Worm (Caenorhabditis elegans) whole organism, young adult: Measurements from ENCODE around the gene cnc-9.

Experiments
- B0035.1 ChIP-seq: sonication (generic microtip); optimal IDR thresholded peaks from 2 replicates; lab custom pipeline; 2016; ENCODE audit warnings: missing genetic modification characterization, mild to moderate bottlenecking, missing compliant biosample characterization, missing genotype, missing genetic modification reagents
- D2030.7 ChIP-seq: fragments of 200-800 bp; sonication (Bioruptor generic); IDR thresholded peaks from 2 replicates; pipeline ENCODE4 v1.3.6; 2022; ENCODE audit warnings: missing genetic modification reagents, missing genetic modification characterization, missing compliant biosample characterization
- F10E7.11 ChIP-seq: sonication (generic microtip); optimal IDR thresholded peaks from 2 replicates; lab custom pipeline; 2017; ENCODE audit warnings: mild to moderate bottlenecking, missing genetic modification characterization, moderate library complexity, missing compliant biosample characterization
- attf-5 ChIP-seq: fragments of 200-800 bp; sonication (Bioruptor generic); optimal IDR thresholded peaks from 2 replicates; lab custom pipeline; 2018; ENCODE audit warnings: mild to moderate bottlenecking, missing genetic modification characterization, missing compliant biosample characterization
- lsy-27 ChIP-seq: sonication (generic microtip); optimal IDR thresholded peaks from 2 replicates; lab custom pipeline; 2017; ENCODE audit warnings: missing genetic modification characterization, mild to moderate bottlenecking, missing compliant biosample characterization, antibody characterized with exemption, missing genotype, borderline replicate concordance; ENCODE audit not compliant: insufficient read depth
- madf-6 ChIP-seq: fragments of 200-800 bp; sonication (Bioruptor generic); IDR thresholded peaks from 2 replicates; pipeline ENCODE4 v1.3.6; 2022; ENCODE audit warnings: missing genetic modification reagents, missing genetic modification characterization, missing compliant biosample characterization
- mes-4 ChIP-seq: sonication (generic microtip); optimal IDR thresholded peaks from 2 replicates; lab custom pipeline; 2016; ENCODE audit warnings: missing genotype, missing genetic modification characterization, missing compliant biosample characterization
- nfya-2 ChIP-seq: fragments of 200-800 bp; sonication (Bioruptor generic); IDR thresholded peaks from 2 replicates; pipeline ENCODE4 v1.3.6; 2022; ENCODE audit warnings: missing genetic modification reagents, missing genetic modification characterization, missing compliant biosample characterization
- sdz-38 ChIP-seq: sonication (generic microtip); optimal IDR thresholded peaks from 2 replicates; lab custom pipeline; 2016; ENCODE audit warnings: missing genotype, missing genetic modification characterization, missing compliant biosample characterization
- snpc-1.3 ChIP-seq: sonication (generic microtip); optimal IDR thresholded peaks from 2 replicates; lab custom pipeline; 2017; ENCODE audit warnings: missing genetic modification characterization, mild to moderate bottlenecking, missing compliant biosample characterization, antibody characterized with exemption, moderate library complexity, missing genotype, missing genetic modification reagents; ENCODE audit not compliant: insufficient read depth
- snpc-3.4 ChIP-seq: sonication (generic microtip); optimal IDR thresholded peaks from 2 replicates; lab custom pipeline; 2017; ENCODE audit warnings: missing genetic modification characterization, mild to moderate bottlenecking, missing compliant biosample characterization, antibody characterized with exemption, moderate library complexity, missing genotype, missing genetic modification reagents
- snpc-4 ChIP-seq, 5 experiments: fragments of 150-350 bp in 1 of 5; sonication (generic microtip) in 4 of 5; optimal IDR thresholded peaks; 2 replicates each; lab custom pipeline; 2014 to 2018; ENCODE audit warnings: missing genetic modification characterization in 5 of 5, missing biosample characterization in 3 of 5, antibody characterized with exemption in 2 of 5, mild to moderate bottlenecking in 2 of 5, missing compliant biosample characterization in 2 of 5, missing genotype in 2 of 5, moderate library complexity in 2 of 5, missing genetic modification reagents in 1 of 5

DNA sequence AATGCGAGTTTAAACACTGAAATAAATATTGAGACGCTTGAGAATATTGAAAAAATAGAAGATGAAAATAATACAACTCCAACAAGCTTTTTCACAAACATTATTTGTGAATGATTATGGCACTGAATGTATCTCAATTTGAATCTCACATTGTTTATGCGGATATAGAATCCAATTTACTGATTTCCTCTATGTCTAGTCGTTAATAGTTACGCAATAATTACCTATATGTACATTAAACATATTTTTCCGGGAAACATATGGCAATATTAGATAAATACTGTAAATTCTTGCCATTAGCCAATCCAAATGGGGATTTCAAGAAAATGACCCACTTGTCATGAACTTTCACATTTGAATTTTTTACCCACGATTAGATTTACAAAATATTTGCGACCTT is 4.6 kb downstream of the cnc-9 start, which contains the start of gene srx-9:
- TF ChIP-seq lsy-27 (no peak), snpc-4 (GFP tag; optimal IDR thresholded peaks at IDR 0.05; lab: Kevin White, UChicago) (no peak), snpc-4 (tag; optimal IDR thresholded peaks at IDR 0.05; lab: Kevin White, UChicago) (no peak), D2030.7 (GFP tag; lab: Robert Waterston, UW) (no peak), attf-5 (GFP tag; lab: Kevin White, UChicago) (no peak), mes-4 (no peak), snpc-3.4 (tag; lab: Kevin White, UChicago) (no peak), B0035.1 (no peak), nfya-2 (no peak), sdz-38 (tag; lab: Kevin White, UChicago) (no peak), snpc-1.3 (tag; lab: Kevin White, UChicago) (no peak), madf-6 (no peak), F10E7.11 (tag; lab: Kevin White, UChicago) (no peak)
